Fruit fly (Drosophila melanogaster): Measurements from ENCODE around the gene CG13898.

The CG13898 gene

DNA sequence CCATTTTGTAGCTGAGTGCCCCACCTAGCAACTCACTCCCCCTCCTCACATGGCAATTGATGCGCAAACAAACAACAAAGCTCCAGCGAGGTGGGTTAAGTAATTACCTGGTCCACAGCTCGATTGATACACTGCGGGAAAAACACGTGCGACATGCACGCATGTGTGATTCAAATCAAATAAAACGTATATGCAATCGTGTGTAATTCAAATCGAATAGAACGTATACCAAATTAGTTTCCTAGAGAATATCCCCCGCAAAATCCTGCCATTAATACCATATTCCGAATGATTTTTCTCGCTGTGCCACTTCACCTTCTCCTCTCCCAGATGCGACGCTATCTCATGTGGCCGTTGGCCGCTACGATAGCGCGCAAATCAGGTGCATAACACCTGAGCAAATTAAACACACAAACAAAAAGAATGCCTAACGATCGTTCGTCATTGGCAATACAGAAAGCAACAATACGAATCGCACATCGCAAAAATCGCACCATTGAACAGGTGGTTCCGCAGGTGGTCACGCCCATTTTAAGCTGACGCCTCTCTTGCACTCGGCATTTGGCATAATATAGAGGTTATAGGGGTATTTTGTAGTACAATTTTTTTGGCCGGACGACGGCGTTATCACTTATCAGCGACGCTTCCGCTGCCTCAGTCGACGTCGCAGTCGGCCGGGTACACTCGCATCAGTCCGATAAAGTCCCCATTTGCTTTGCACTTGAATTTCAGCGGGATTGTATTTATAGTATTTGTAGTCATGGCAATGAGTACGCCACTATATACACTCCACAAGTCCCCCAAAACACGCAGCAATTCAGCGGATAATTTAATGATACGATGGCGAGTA is 19.5 kb downstream of the CG13898 start:
- TF ChIP-seq CG17801 (GFP tag; optimal IDR thresholded peaks at IDR 0.05; ENCODE audit: partially characterized antibody) = peak; percentile 20

DNA sequence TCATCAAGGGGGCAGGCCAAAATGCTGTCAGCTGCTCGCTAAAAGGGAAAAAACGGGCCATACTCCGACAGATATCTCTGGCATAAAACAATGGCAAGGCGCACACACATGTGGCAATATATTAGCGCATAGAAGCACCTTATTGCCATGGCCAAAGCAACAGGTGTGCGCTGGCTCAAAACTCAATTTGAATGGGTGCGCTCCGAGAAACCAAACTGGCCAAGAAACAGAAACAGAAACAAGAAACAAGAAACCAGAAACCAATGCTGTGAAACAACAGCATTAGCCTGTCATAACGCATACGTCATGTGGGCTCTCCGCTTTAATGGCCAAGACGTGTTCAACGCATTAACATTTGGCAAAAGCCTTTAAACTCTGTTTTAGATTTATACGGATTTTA is 20.9 kb downstream of the CG13898 start:
- no peak for TF ChIP-seq CG17801 (GFP tag; optimal IDR thresholded peaks at IDR 0.05; ENCODE audit: partially characterized antibody)

DNA sequence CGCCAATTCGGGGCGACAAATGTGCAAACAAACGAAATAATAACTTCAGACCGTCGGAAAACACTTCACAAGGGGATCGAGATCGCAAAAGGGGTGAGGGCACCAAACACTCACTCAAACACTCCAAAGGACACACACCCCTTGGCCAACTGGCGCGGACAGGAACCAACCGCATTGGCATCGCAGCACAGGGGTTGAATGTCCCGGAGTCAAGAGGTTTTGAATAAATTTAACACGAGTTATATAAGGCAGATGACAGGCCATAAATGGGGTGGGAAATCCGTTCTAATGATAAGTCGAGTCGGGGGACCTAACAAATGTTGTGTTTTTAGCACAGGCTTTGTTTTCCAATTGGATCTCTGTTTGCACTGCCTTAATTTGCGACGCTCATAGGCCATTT is 21.3 kb downstream of the CG13898 start:
- no peak for TF ChIP-seq CG17801 (GFP tag; optimal IDR thresholded peaks at IDR 0.05; ENCODE audit: partially characterized antibody)

DNA sequence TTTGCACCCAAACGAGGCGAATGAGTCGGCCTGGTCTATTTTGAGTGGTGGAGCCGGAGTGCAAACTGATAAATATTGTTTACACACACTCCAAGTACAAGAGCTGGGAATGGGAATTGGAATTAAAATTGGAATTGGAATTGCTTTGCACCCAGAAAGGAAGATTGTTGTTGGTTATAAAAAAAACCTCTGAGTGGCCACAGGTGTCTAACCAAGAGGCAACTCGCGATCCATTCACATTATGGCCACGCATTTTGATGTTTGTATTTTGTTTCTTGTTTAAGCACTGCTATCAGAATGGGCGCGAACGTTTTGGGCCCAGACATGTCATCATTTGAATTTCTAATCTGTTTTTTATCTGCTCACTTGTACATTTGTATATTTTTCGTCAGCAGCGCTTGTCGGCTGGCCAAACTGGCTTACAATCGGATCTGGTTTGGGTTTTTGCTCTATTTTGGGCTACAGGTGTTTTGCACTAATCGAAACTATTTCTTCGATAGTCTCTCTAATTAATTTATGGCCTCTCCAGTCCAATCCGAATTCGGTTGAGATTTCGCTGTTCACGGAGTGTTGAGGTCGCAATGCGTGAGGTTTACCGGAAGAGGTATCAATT is 22.0 kb downstream of the CG13898 start:
- no peak for TF ChIP-seq CG17801 (GFP tag; optimal IDR thresholded peaks at IDR 0.05; ENCODE audit: partially characterized antibody)

DNA sequence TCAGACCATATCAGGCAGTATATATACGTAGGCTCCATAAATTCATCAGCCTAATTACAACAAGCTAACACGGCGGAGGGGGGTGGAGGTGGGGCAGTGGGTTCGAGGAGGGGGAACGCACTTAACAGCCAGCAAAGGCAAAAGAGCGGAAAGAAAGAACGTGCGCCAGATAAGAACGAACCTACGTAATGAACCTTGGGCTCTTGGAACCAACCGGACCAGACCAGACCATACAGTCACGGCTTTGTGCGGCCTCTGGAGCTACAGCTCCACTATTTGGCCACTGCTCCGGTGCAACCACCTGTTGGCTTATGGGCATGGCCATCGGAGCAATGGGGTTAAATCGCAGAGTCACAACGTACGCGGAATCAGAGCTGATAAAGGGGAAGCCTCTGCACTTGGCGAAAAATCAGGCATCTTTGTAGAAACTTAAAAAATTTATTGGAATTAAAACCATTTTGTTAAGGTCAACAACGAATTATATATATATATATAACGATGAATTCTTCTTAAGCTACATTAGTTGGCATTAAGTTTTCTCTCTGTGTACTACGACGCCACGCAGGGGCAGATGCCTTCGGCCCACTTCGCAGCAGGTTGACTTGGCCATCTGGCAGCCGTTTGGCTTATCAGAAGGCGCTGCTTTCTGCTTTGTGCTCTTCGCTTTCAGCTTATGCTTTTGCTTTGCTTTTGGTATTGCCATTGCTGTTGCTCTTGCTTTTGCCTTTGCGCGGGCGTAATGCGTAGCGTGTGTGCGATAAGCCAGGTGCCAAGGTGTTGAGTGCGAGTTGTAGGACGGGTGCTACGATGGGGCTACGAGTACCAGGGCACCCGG is 22.8 kb downstream of the CG13898 start:
- no peak for TF ChIP-seq CG17801 (GFP tag; optimal IDR thresholded peaks at IDR 0.05; ENCODE audit: partially characterized antibody)

DNA sequence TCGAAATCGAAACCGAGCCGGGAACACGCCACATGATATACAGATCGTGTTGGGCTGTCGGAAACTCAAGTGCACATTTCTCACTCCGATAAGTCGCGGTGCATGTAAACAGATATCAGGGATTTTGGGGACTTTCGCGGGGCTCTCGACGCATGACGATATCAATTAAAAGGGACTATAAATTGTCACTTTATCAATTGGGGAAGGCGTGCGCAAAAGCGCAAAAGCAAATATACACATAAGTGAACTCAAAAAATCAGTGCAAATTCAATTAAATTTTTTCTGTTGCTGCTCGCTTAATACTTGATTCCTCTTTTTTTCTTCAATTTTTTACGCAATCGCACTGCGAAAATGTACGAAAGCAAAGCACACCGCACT is 23.4 kb downstream of the CG13898 start:
- no peak for TF ChIP-seq CG17801 (GFP tag; optimal IDR thresholded peaks at IDR 0.05; ENCODE audit: partially characterized antibody)

DNA sequence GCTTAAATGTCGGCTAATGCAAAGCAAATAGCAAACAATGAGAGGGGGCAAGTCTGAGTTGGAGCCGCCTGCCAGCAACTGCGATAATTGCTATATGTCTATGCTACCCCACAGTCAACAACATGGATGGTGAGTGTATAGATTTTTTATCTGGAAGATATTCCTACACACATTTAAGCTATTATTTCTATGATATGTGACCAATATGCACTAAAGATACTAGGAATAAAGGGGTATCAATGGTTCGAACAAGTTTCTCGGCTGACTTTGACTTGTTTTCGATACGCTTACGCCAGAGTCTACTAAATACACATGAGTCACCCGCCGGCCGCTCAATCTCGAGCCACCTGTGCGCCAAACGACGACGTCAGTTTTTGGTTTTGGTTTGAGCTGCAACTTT is 24.9 kb downstream of the CG13898 start:
- no peak for TF ChIP-seq CG17801 (GFP tag; optimal IDR thresholded peaks at IDR 0.05; ENCODE audit: partially characterized antibody)

DNA sequence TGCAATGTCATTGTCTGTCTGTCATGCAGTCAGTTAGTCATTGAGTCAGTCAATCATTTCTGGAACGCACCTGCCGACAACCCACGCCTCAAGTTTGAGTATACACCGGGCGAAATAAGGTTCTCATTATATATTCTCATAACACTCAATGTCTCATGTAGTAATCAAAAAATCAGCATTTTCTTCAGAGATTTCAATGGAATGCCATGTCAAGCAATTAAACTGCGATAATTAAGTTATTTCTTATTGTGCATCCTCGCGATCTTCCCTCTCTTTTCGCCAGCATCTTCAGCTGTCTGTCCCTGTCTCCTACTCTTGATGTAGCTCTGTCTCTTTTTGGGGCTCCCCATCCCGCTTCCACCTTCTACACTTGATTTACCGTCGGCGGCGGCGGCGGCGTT is 26.6 kb downstream of the CG13898 start:
- TF ChIP-seq CG17801 (GFP tag; optimal IDR thresholded peaks at IDR 0.05; ENCODE audit: partially characterized antibody) = peak; percentile 36

DNA sequence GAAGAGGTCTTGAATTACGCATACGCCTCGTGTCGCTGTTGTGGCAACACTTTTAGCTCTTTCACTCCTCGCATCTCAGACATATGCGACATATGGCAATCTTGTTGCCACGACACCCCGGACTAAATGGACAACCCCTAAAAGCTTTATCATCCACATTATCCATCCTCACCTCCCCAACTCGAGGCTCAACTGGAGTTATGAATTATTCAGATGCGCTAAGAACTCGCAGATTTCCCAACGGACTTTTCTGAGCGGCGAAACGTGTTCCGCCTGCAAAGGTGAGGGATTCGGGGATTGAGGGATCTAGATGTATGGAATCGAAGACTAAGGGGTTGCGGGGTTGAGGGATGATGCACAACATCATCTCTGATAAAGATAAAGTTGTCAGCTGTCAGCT is 27.2 kb downstream of the CG13898 start:
- TF ChIP-seq CG17801 (GFP tag; optimal IDR thresholded peaks at IDR 0.05; ENCODE audit: partially characterized antibody) = no peak

DNA sequence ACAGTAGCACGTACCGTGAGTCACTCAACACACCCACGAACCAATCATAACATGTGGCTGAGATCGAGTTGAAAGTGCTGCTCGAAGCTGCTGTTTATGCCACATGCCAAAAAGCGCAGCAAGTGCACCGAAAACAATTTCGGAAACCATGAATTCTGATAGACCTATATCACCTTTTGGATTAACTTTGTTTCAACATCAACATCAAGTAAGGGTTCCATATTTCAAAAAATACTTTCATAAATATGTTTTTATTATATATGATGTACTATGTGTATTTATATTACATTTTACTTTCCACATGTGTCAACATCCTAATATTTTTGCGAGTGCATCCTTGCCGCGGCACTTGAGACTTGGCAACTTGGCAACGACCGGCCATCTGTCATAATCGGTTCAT is 27.6 kb downstream of the CG13898 start:
- TF ChIP-seq CG17801 (GFP tag; optimal IDR thresholded peaks at IDR 0.05; ENCODE audit: partially characterized antibody) = no peak

DNA sequence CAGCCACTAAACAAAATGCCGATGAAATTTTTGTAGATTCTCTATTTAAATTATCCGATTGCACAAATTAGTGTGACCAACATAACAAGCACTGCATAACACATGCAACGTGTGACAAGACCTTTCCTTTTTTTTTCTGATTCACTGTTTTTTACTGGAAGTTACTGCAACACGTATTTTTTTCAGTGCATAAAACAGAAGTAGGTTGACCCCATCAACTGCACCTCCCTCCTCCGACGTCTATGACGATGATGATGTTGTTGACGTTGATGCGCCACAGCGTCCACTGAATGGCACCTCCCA is 28.8 kb downstream of the CG13898 start:
- TF ChIP-seq CG17801 (GFP tag; optimal IDR thresholded peaks at IDR 0.05; ENCODE audit: partially characterized antibody) = no peak

DNA sequence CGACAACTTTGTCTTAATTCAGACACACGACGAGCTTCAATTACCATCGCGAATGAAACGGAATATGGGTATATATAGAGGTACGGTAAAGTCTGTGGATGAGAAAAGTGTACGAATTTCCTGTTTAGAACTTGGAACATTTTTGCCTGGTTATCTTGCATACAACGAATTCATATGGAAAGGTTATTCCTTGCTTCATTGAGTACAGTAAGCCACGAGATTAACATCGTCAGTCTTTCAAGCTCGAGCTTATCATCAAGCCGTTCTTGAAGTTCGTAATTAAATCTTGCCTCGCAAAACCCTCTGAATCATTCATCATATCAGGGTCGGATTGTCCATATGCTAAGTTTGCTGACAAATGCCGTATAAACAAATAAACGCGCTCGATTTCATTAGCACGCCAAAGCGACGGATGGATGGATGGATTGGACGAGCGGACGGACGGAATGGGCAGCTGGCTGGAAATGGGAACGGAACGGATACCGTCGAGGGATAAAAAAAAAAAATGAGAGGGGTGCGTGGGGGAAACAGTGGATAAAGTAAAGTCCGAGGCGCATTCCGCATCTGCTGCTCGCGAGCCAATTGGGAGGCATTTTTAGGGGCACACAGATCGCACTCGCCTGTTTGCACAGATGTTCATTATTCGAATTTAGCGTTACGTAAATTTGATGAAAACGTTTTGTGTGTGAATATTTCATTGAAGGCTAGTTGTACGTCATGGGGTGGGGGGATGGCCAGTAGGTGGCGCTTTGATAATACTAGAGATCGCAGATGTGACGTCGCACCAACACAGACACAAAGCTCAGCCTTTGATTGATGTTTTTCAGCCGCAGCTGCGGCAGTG is 29.4 kb downstream of the CG13898 start:
- no peak for TF ChIP-seq CG17801 (GFP tag; optimal IDR thresholded peaks at IDR 0.05; ENCODE audit: partially characterized antibody)

DNA sequence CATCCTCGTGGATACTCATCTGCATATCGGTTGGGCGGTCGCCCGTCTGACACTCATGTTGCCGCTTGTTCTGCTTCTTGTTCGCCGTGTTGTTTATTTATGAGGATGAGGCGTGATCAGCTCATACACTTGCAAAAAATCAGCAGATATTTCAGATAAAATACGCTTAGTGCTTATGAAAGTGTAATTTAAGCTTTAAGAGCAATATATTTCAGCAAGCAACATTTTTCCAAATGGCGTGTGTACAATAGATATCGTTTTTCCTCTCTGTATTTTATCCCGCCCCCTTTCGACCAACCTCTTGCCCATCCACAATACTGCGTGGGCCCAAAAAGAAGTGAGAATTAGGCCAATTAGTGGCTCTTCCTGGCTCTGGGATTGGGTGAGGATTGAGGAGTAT is 31.7 kb downstream of the CG13898 start:
- no peak for TF ChIP-seq CG17801 (GFP tag; optimal IDR thresholded peaks at IDR 0.05; ENCODE audit: partially characterized antibody)

DNA sequence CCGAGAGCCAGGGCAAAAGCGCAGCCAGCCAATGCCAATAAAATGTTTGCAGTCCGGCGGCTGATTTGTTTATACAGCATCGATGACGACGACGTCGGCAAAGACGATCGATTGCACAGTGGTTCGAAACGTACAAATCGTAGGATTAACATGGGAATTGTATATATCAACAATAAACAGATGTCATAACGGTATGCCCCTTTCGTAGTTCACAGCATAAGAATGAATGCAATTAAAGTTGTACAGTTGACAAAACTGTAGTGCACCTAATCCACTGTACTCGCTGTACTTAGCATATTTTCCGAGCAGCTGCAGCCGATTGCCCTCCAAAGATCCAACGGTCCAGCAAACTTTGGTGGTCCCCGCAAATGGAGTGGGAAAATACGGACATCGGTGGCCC is 32.5 kb downstream of the CG13898 start:
- no peak for TF ChIP-seq CG17801 (GFP tag; optimal IDR thresholded peaks at IDR 0.05; ENCODE audit: partially characterized antibody)

DNA sequence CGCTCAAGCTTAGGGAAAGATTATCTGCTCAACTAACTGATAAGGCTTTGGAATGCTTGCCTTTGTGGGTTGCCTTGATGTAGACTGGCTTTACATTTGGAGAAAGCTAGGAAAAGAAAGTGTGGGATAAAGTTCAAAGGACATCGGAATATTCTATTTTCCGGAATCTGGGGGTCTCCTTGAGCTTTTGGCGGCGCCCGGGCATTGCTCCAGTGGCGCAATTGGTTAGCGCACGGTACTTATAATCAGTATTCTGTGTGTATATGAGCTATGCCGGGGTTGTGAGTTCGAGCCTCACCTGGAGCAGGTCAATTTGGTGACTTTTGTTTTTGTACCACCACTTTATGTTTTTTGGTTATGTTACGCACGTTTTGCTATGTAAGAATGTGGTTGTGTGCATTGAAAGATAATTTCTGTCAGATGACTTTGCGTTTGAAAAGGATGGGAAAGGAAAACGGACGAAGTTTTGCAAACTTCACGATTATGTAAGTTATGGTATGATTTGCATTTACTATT is 33.6 kb downstream of the CG13898 start:
- no peak for TF ChIP-seq CG17801 (GFP tag; optimal IDR thresholded peaks at IDR 0.05; ENCODE audit: partially characterized antibody)
